Fruit fly (Drosophila melanogaster) whole organism, embryonic: ENCODE results near the gene CG6465.

ENCODE experiments used
- Asciz ChIP-seq: fragments of 200-800 bp; sonication (Bioruptor generic); optimal IDR thresholded peaks from 2 replicates; lab custom pipeline; 2017; ENCODE audit warnings: missing biosample characterization, mild to moderate bottlenecking, missing genetic modification characterization, missing genetic modification reagents
- Atf6 ChIP-seq: fragments of 200-800 bp; sonication (Bioruptor generic); IDR thresholded peaks from 2 replicates; pipeline ENCODE4 v1.3.6; 2022; ENCODE audit warnings: missing biosample characterization, missing genetic modification characterization
- CG10979 ChIP-seq: fragments of 200-800 bp; sonication (Bioruptor generic); optimal IDR thresholded peaks from 2 replicates; lab custom pipeline; 2018; ENCODE audit warnings: missing biosample characterization, mild to moderate bottlenecking, missing genetic modification characterization, moderate library complexity
- CG11085 ChIP-seq: fragments of 200-800 bp; sonication (Bioruptor generic); IDR thresholded peaks from 2 replicates; pipeline ENCODE4 v1.3.6; 2022; ENCODE audit warnings: missing biosample characterization, missing genetic modification characterization
- CG1529 ChIP-seq: fragments of 200-800 bp; sonication (Bioruptor generic); optimal IDR thresholded peaks from 3 replicates; lab custom pipeline; 2018; ENCODE audit warnings: missing biosample characterization, missing genetic modification characterization
- CG18262 ChIP-seq: fragments of 200-800 bp; optimal IDR thresholded peaks from 3 replicates; lab custom pipeline; 2019; ENCODE audit warnings: missing biosample characterization, mild to moderate bottlenecking, missing genetic modification characterization, moderate library complexity
- CG2199 ChIP-seq: fragments of 200-800 bp; sonication (Bioruptor generic); IDR thresholded peaks from 3 replicates; pipeline ENCODE4 v1.3.6; 2022; ENCODE audit warnings: missing biosample characterization, missing genetic modification characterization
- CG2712 ChIP-seq: fragments of 200-800 bp; optimal IDR thresholded peaks from 3 replicates; lab custom pipeline; 2019; ENCODE audit warnings: missing biosample characterization, mild to moderate bottlenecking, missing genetic modification characterization, moderate library complexity
- CG32772 ChIP-seq: fragments of 200-800 bp; sonication (Bioruptor generic); IDR thresholded peaks from 2 replicates; pipeline ENCODE4 v1.3.6; 2022; ENCODE audit warnings: missing biosample characterization, missing genetic modification characterization
- CG34422 ChIP-seq: fragments of 200-800 bp; sonication (Bioruptor generic); IDR thresholded peaks from 3 replicates; pipeline ENCODE4 v1.3.6; 2022; ENCODE audit warnings: missing biosample characterization, missing genetic modification characterization
- CG6175 ChIP-seq: fragments of 200-800 bp; sonication (Bioruptor generic); IDR thresholded peaks from 3 replicates; pipeline ENCODE4 v1.3.6; 2022; ENCODE audit warnings: missing biosample characterization, missing genetic modification characterization
- CG8290 ChIP-seq, 3 experiments: fragments of 200-800 bp; sonication (Bioruptor generic); optimal IDR thresholded peaks; 2 replicates each; lab custom pipeline; 2016 to 2019; ENCODE audit warnings: missing biosample characterization in 3 of 3, missing genetic modification characterization in 3 of 3, mild to moderate bottlenecking in 2 of 3, moderate library complexity in 1 of 3
- CG9876 ChIP-seq: fragments of 200-800 bp; sonication (Bioruptor generic); optimal IDR thresholded peaks from 2 replicates; lab custom pipeline; 2016; ENCODE audit warnings: missing biosample characterization, missing genetic modification characterization
- Camta ChIP-seq: fragments of 200-800 bp; sonication (Bioruptor generic); optimal IDR thresholded peaks from 2 replicates; lab custom pipeline; 2016; ENCODE audit warnings: missing biosample characterization, missing genetic modification characterization
- Dp ChIP-seq: fragments of 200-800 bp; sonication (Bioruptor generic); optimal IDR thresholded peaks from 2 replicates; lab custom pipeline; 2018; ENCODE audit warnings: missing biosample characterization, mild to moderate bottlenecking, missing genetic modification characterization, moderate library complexity
- E2f2 ChIP-seq: fragments of 200-800 bp; sonication (Bioruptor generic); IDR thresholded peaks from 2 replicates; pipeline ENCODE4 v1.3.6; 2022; ENCODE audit warnings: missing biosample characterization, missing genetic modification characterization
- Gsc ChIP-seq: fragments of 200-800 bp; sonication (Bioruptor generic); IDR thresholded peaks from 2 replicates; pipeline ENCODE4 v1.3.6; 2022; ENCODE audit warnings: missing biosample characterization, missing genetic modification characterization
- Hr78 ChIP-seq, 2 experiments: fragments of 200-800 bp in 1 of 2; fragments of >200 bp in 1 of 2; sonication (Bioruptor generic) in 1 of 2; optimal IDR thresholded peaks; 2 replicates each; lab custom pipeline; 2017 to 2019; ENCODE audit warnings: missing biosample characterization in 2 of 2, missing genetic modification characterization in 2 of 2, mild to moderate bottlenecking in 1 of 2, moderate library complexity in 1 of 2
- Hsf ChIP-seq: fragments of 200-800 bp; sonication (Bioruptor generic); optimal IDR thresholded peaks from 3 replicates; lab custom pipeline; 2016; ENCODE audit warnings: missing biosample characterization, missing genetic modification characterization
- MTF-1 ChIP-seq: fragments of 200-800 bp; sonication (Bioruptor generic); optimal IDR thresholded peaks from 2 replicates; lab custom pipeline; 2018; ENCODE audit warnings: missing biosample characterization, mild to moderate bottlenecking, missing genetic modification characterization, borderline replicate concordance
- Nf-YC ChIP-seq: fragments of 200-800 bp; optimal IDR thresholded peaks from 3 replicates; lab custom pipeline; 2019; ENCODE audit warnings: missing biosample characterization, mild to moderate bottlenecking, missing genetic modification characterization, moderate library complexity
- Pdp1 ChIP-seq, 2 experiments: fragments of 200-800 bp; sonication (Bioruptor generic); optimal IDR thresholded peaks; 3 replicates each; lab custom pipeline; 2016; ENCODE audit warnings: missing biosample characterization in 2 of 2, missing genetic modification characterization in 2 of 2, mild to moderate bottlenecking in 1 of 2, moderate library complexity in 1 of 2
- Rx ChIP-seq: fragments of 200-800 bp; sonication (Bioruptor generic); IDR thresholded peaks from 2 replicates; pipeline ENCODE4 v1.3.6; 2022; ENCODE audit warnings: missing biosample characterization, missing genetic modification characterization
- Side ChIP-seq: fragments of 200-800 bp; sonication (Bioruptor generic); optimal IDR thresholded peaks from 2 replicates; lab custom pipeline; 2016; ENCODE audit warnings: missing biosample characterization, missing genetic modification characterization
- Xbp1 ChIP-seq: fragments of 200-800 bp; sonication (Bioruptor generic); optimal IDR thresholded peaks from 3 replicates; lab custom pipeline; 2016; ENCODE audit warnings: missing biosample characterization, mild to moderate bottlenecking, missing genetic modification characterization
- Xrp1 ChIP-seq: fragments of 200-800 bp; sonication (Bioruptor generic); IDR thresholded peaks from 2 replicates; pipeline ENCODE4 v1.3.6; 2022; ENCODE audit warnings: missing biosample characterization, missing genetic modification characterization
- ash1 ChIP-seq: fragments of 200-800 bp; sonication (Bioruptor generic); optimal IDR thresholded peaks from 2 replicates; lab custom pipeline; 2018; ENCODE audit warnings: missing biosample characterization, mild to moderate bottlenecking, missing genetic modification characterization
- bab2 ChIP-seq: fragments of 200-800 bp; sonication (Bioruptor generic); optimal IDR thresholded peaks from 2 replicates; lab custom pipeline; 2016; ENCODE audit warnings: missing biosample characterization, missing genetic modification characterization
- bigmax ChIP-seq: fragments of 200-800 bp; sonication (Bioruptor generic); optimal IDR thresholded peaks from 2 replicates; lab custom pipeline; 2018; ENCODE audit warnings: missing biosample characterization, mild to moderate bottlenecking, missing genetic modification characterization
- chinmo ChIP-seq: fragments of 200-800 bp; sonication (Bioruptor generic); IDR thresholded peaks from 4 replicates; pipeline ENCODE4 v1.3.6; 2022; ENCODE audit warnings: missing biosample characterization, missing genetic modification characterization; ENCODE audit not compliant: partially characterized antibody
- croc ChIP-seq: fragments of 200-800 bp; sonication (Bioruptor generic); conservative IDR thresholded peaks from 3 replicates; pipeline ENCODE4 v1.3.6; 2022; ENCODE audit warnings: missing biosample characterization, missing genetic modification characterization
- crp ChIP-seq, 2 experiments: fragments of 200-800 bp; sonication (Bioruptor generic); optimal IDR thresholded peaks; 2 replicates in 1 of 2; 3 replicates in 1 of 2; lab custom pipeline; 2017; ENCODE audit warnings: missing biosample characterization in 2 of 2, missing genetic modification characterization in 2 of 2, mild to moderate bottlenecking in 1 of 2, moderate library complexity in 1 of 2
- en ChIP-seq: fragments of 200-800 bp; sonication (Bioruptor generic); optimal IDR thresholded peaks from 2 replicates; lab custom pipeline; 2016; ENCODE audit warnings: missing biosample characterization, missing genetic modification characterization
- ewg ChIP-seq: fragments of 200-800 bp; sonication (Bioruptor generic); optimal IDR thresholded peaks from 3 replicates; lab custom pipeline; 2017; ENCODE audit warnings: mild to moderate bottlenecking, missing biosample characterization, missing genetic modification reagents, missing genetic modification characterization
- fd64A ChIP-seq: fragments of 200-800 bp; sonication (Bioruptor generic); optimal IDR thresholded peaks from 3 replicates; lab custom pipeline; 2018; ENCODE audit warnings: missing biosample characterization, mild to moderate bottlenecking, missing genetic modification characterization
- gcm ChIP-seq: fragments of 200-800 bp; sonication (Bioruptor generic); optimal IDR thresholded peaks from 2 replicates; lab custom pipeline; 2019; ENCODE audit warnings: missing biosample characterization, mild to moderate bottlenecking, missing genetic modification characterization, moderate library complexity
- gt ChIP-seq: fragments of 200-800 bp; sonication (Bioruptor generic); IDR thresholded peaks from 2 replicates; pipeline ENCODE4 v1.3.6; 2022; ENCODE audit warnings: missing biosample characterization, missing genetic modification characterization
- insv ChIP-seq, 2 experiments: fragments of 200-800 bp; sonication (Bioruptor generic); optimal IDR thresholded peaks; 3 replicates each; lab custom pipeline; 2016 to 2018; ENCODE audit warnings: missing biosample characterization in 2 of 2, missing genetic modification characterization in 2 of 2
- lilli ChIP-seq: fragments of 200-800 bp; sonication (Bioruptor generic); optimal IDR thresholded peaks from 3 replicates; lab custom pipeline; 2016; ENCODE audit warnings: missing biosample characterization, missing genetic modification characterization
- onecut ChIP-seq: fragments of 200-800 bp; sonication (Bioruptor generic); IDR thresholded peaks from 2 replicates; pipeline ENCODE4 v1.3.6; 2022; ENCODE audit warnings: missing biosample characterization, missing genetic modification characterization
- sc ChIP-seq, 3 experiments: fragments of >200 bp in 2 of 3; fragments of 200-800 bp in 1 of 3; sonication (Bioruptor generic) in 1 of 3; optimal IDR thresholded peaks; 2 replicates in 2 of 3; 3 replicates in 1 of 3; lab custom pipeline; 2017; ENCODE audit warnings: mild to moderate bottlenecking in 1 of 3, missing biosample characterization in 1 of 3, missing genetic modification characterization in 1 of 3, missing genetic modification reagents in 1 of 3
- schlank ChIP-seq: fragments of 200-800 bp; sonication (Bioruptor generic); optimal IDR thresholded peaks from 2 replicates; lab custom pipeline; 2018; ENCODE audit warnings: missing biosample characterization, mild to moderate bottlenecking, missing genetic modification characterization
- sens ChIP-seq: fragments of 200-800 bp; sonication (Bioruptor generic); peaks from one replicate; lab custom pipeline; 2016; ENCODE audit warnings: missing biosample characterization, missing genetic modification characterization
- seq ChIP-seq: fragments of 200-800 bp; sonication (Bioruptor generic); IDR thresholded peaks from 2 replicates; pipeline ENCODE4 v1.3.6; 2022; ENCODE audit warnings: missing biosample characterization, missing genetic modification characterization
- slp2 ChIP-seq: fragments of 200-800 bp; sonication (Bioruptor generic); optimal IDR thresholded peaks from 2 replicates; lab custom pipeline; 2016; ENCODE audit warnings: missing biosample characterization, missing genetic modification characterization
- so ChIP-seq: fragments of 200-800 bp; sonication (Bioruptor generic); IDR thresholded peaks from 3 replicates; pipeline ENCODE4 v1.3.6; 2022; ENCODE audit warnings: missing biosample characterization, missing genetic modification characterization
- tio ChIP-seq: fragments of 200-800 bp; sonication (Bioruptor generic); optimal IDR thresholded peaks from 2 replicates; lab custom pipeline; 2017; ENCODE audit warnings: missing biosample characterization, missing genetic modification characterization, inconsistent platforms
- unc-4 ChIP-seq: fragments of 200-800 bp; sonication (Bioruptor generic); IDR thresholded peaks from 2 replicates; pipeline ENCODE4 v1.3.6; 2022; ENCODE audit warnings: missing biosample characterization, missing genetic modification characterization; ENCODE audit not compliant: partially characterized antibody
- vvl ChIP-seq: fragments of 200-800 bp; sonication (Bioruptor generic); IDR thresholded peaks from 2 replicates; pipeline ENCODE4 v1.3.6; 2022; ENCODE audit warnings: missing biosample characterization, missing genetic modification characterization
- yki ChIP-seq: fragments of >200 bp; optimal IDR thresholded peaks from 3 replicates; lab custom pipeline; 2018
- zfh1 ChIP-seq: fragments of 200-800 bp; sonication (Bioruptor generic); IDR thresholded peaks from 3 replicates; pipeline ENCODE4 v1.3.6; 2022; ENCODE audit warnings: missing biosample characterization, missing genetic modification characterization

Gene CG6465

dm6 chr3R:10679911-10680310, 2.9 kb upstream of the CG6465 start:
- TF ChIP-seq insv (GFP tag; optimal IDR thresholded peaks at IDR 0.05; lab: Kevin White, UChicago) (no peak), slp2 (GFP tag; lab: Kevin White, UChicago) (no peak), Xrp1 (no peak), sens (GFP tag; lab: Kevin White, UChicago) (peak; percentile 46), Rx (no peak), chinmo (0 out of 4 replicates have a peak, but pooled peaks have one; percentile 38), bigmax (no peak), Asciz (GFP tag; lab: Kevin White, UChicago) (no peak), Gsc (GFP tag; lab: Robert Waterston, UW) (no peak), crp (GFP tag; optimal IDR thresholded peaks at IDR 0.05; lab: Kevin White, UChicago) (no peak), schlank (tag; lab: Kevin White, UChicago) (no peak), yki (lab: Kevin White, UChicago) (no peak), fd64A (GFP tag; lab: Kevin White, UChicago) (no peak), Atf6 (GFP tag; lab: Robert Waterston, UW) (no peak), sc (optimal IDR thresholded peaks at IDR 0.05; lab: Kevin White, UChicago) (no peak), sc (GFP tag; optimal IDR thresholded peaks at IDR 0.05; lab: Kevin White, UChicago) (no peak), CG32772 (no peak), CG1529 (GFP tag; lab: Kevin White, UChicago) (no peak), Pdp1 (GFP tag; optimal IDR thresholded peaks at IDR 0.05; lab: Kevin White, UChicago) (peak in 1 of 2 experiments; percentile 63), ewg (no peak), onecut (no peak), CG2199 (GFP tag; lab: Robert Waterston, UW) (peak; percentile 51; the same call in 1 of the 3 replicates), zfh1 (no peak), CG11085 (GFP tag; lab: Robert Waterston, UW) (no peak), gcm (peak; percentile 6), E2f2 (GFP tag; lab: Robert Waterston, UW) (no peak), bab2 (GFP tag; lab: Kevin White, UChicago) (no peak), Hsf (GFP tag; lab: Kevin White, UChicago) (no peak), en (GFP tag; lab: Kevin White, UChicago) (no peak), croc (no peak), MTF-1 (GFP tag; lab: Kevin White, UChicago) (no peak)
- TF ChIP-seq, all 482 proteins: peak for 5

DNA sequence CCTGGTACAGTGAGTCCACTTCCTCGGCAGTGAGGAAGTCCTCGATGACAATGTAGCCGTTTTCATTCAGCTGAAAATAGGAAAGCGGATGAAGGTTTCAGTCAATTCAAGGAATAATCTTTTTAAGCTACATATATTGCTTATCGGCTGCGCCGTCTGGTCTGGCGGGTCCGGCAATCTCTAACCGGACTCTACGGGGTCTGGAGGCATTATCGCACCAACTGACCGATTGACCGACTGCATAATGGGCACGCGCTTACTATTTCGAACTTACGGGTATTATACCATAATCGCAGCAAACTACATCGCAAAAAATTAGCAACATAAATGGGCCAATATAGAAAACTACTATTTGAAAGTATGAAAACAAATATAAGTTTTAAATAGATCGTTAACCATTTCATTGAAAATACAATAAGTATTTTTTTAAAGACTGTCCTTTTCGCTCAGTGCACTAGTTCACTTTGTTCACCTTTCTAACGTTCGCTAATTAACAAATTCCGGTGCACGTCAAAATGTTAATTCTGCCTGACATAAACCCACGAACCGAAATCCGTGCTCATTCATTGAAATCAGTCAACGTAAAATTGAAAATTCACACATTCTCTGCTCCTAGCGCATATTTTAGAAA, 2.0 kb upstream of the CG6465 start:
- no peak for TF ChIP-seq CG6175 (GFP tag; lab: Robert Waterston, UW)
- no peak for TF ChIP-seq CG18262 (tag; lab: Kevin White, UChicago)
- TF ChIP-seq unc-4 (GFP tag; lab: Robert Waterston, UW) = no peak
- TF ChIP-seq so = no peak
- no peak for TF ChIP-seq CG34422 (GFP tag; lab: Robert Waterston, UW)
- no peak for TF ChIP-seq Side
- TF ChIP-seq Nf-YC = no peak
- no peak for TF ChIP-seq Camta (GFP tag; lab: Kevin White, UChicago)
- no peak for TF ChIP-seq Dp
- TF ChIP-seq seq (GFP tag; lab: Robert Waterston, UW) = 0 out of 2 replicates have a peak, but pooled peaks have one; percentile 37
- peak; percentile 5 for TF ChIP-seq lilli (GFP tag; lab: Kevin White, UChicago)
- no peak for TF ChIP-seq ash1
- peak in 1 of 2 experiments; percentile 3 for TF ChIP-seq Hr78 (GFP tag; optimal IDR thresholded peaks at IDR 0.05; lab: Kevin White, UChicago)
- no peak for TF ChIP-seq CG10979 (tag; lab: Kevin White, UChicago)
- TF ChIP-seq vvl = 0 out of 2 replicates have a peak, but pooled peaks have one; percentile 6
- TF ChIP-seq Xbp1 (GFP tag; lab: Kevin White, UChicago) = peak; percentile 25
- no peak for TF ChIP-seq CG9876
- TF ChIP-seq CG8290 (GFP tag; optimal IDR thresholded peaks at IDR 0.05; lab: Kevin White, UChicago) = no peak
- no peak for TF ChIP-seq CG8290 (tag; optimal IDR thresholded peaks at IDR 0.05; lab: Kevin White, UChicago)
- TF ChIP-seq tio (GFP tag; lab: Kevin White, UChicago) = no peak
- no peak for TF ChIP-seq gt (GFP tag; lab: Robert Waterston, UW)
- TF ChIP-seq CG2712 (tag; lab: Kevin White, UChicago) = peak; percentile 22
